Worm (Caenorhabditis elegans): ENCODE data around the gene ttr-12.

ttr-12 gene

ce11 chrV:20608688-20609087 is at the start of gene ttr-12:
Gene ttr-12, minus strand, starts transcription at chrV:20608788.
- TF ChIP-seq him-1 (tag; optimal IDR thresholded peaks at IDR 0.05) (no peak), W03F9.2 (tag; optimal IDR thresholded peaks at IDR 0.05) (no peak), dao-5 (tag; optimal IDR thresholded peaks at IDR 0.05) (no peak)

ce11 chrV:20656626-20657025 is 48.0 kb upstream of the ttr-12 start:
- no peak for TF ChIP-seq him-1 (tag; optimal IDR thresholded peaks at IDR 0.05)
- TF ChIP-seq W03F9.2 (tag; optimal IDR thresholded peaks at IDR 0.05) = no peak
- TF ChIP-seq dao-5 (tag; optimal IDR thresholded peaks at IDR 0.05) = no peak

ce11 chrV:20655174-20655573 is 46.6 kb upstream of the ttr-12 start:
- TF ChIP-seq him-1 (tag; optimal IDR thresholded peaks at IDR 0.05) = no peak
- TF ChIP-seq dao-5 (tag; optimal IDR thresholded peaks at IDR 0.05) = no peak

ce11 chrV:20654350-20654749 is 45.8 kb upstream of the ttr-12 start, which contains the start of gene mnr-1:
Gene mnr-1, plus strand, starts transcription at chrV:20654650.
- no peak for TF ChIP-seq him-1 (tag; optimal IDR thresholded peaks at IDR 0.05)
- no peak for TF ChIP-seq dao-5 (tag; optimal IDR thresholded peaks at IDR 0.05)
- no peak for TF ChIP-seq W03F9.2 (tag; optimal IDR thresholded peaks at IDR 0.05)

ce11 chrV:20651923-20652322 is 43.3 kb upstream of the ttr-12 start:
- TF ChIP-seq him-1 (tag; optimal IDR thresholded peaks at IDR 0.05) (no peak), W03F9.2 (tag; optimal IDR thresholded peaks at IDR 0.05) (no peak), dao-5 (tag; optimal IDR thresholded peaks at IDR 0.05) (no peak)

- no peak for TF ChIP-seq W03F9.2 (tag; optimal IDR thresholded peaks at IDR 0.05)
- no peak for TF ChIP-seq him-1 (tag; optimal IDR thresholded peaks at IDR 0.05)
- TF ChIP-seq dao-5 (tag; optimal IDR thresholded peaks at IDR 0.05) = no peak
Measured at ce11 chrV:20648868-20649267, 40.3 kb upstream of the ttr-12 start.

- no peak for TF ChIP-seq W03F9.2 (tag; optimal IDR thresholded peaks at IDR 0.05)
- no peak for TF ChIP-seq him-1 (tag; optimal IDR thresholded peaks at IDR 0.05)
- TF ChIP-seq dao-5 (tag; optimal IDR thresholded peaks at IDR 0.05) = no peak
Measured at ce11 chrV:20645479-20645878, 36.9 kb upstream of the ttr-12 start.

- no peak for TF ChIP-seq him-1 (tag; optimal IDR thresholded peaks at IDR 0.05)
- TF ChIP-seq W03F9.2 (tag; optimal IDR thresholded peaks at IDR 0.05) = no peak
- no peak for TF ChIP-seq dao-5 (tag; optimal IDR thresholded peaks at IDR 0.05)
Measured at ce11 chrV:20641896-20642295, 33.3 kb upstream of the ttr-12 start, which contains the start of gene srxa-15. Gene srxa-15, plus strand, starts transcription at chrV:20642196.

- TF ChIP-seq him-1 (tag; optimal IDR thresholded peaks at IDR 0.05) (no peak), W03F9.2 (tag; optimal IDR thresholded peaks at IDR 0.05) (no peak), dao-5 (tag; optimal IDR thresholded peaks at IDR 0.05) (no peak)
Measured at ce11 chrV:20639294-20639693, 30.7 kb upstream of the ttr-12 start, which contains the start of gene srxa-14. Gene srxa-14, plus strand, starts transcription at chrV:20639594.

- no peak for TF ChIP-seq dao-5 (tag; optimal IDR thresholded peaks at IDR 0.05)
- no peak for TF ChIP-seq W03F9.2 (tag; optimal IDR thresholded peaks at IDR 0.05)
- TF ChIP-seq him-1 (tag; optimal IDR thresholded peaks at IDR 0.05) = no peak
Measured at ce11 chrV:20638344-20638743, 29.8 kb upstream of the ttr-12 start, which contains the start of gene Y44A6B.3. Gene Y44A6B.3, minus strand, starts transcription at chrV:20638444.

ce11 chrV:20636855-20637254 is 28.3 kb upstream of the ttr-12 start, which contains the start of gene ttr-13:
Gene ttr-13, minus strand, starts transcription at chrV:20636955.
- TF ChIP-seq dao-5 (tag; optimal IDR thresholded peaks at IDR 0.05) = no peak
- TF ChIP-seq him-1 (tag; optimal IDR thresholded peaks at IDR 0.05) = no peak
- TF ChIP-seq W03F9.2 (tag; optimal IDR thresholded peaks at IDR 0.05) = no peak

ce11 chrV:20634330-20634729 is 25.7 kb upstream of the ttr-12 start, which contains the start of gene F46B3.16:
Gene F46B3.16, plus strand, starts transcription at chrV:20634630.
- TF ChIP-seq him-1 (tag; optimal IDR thresholded peaks at IDR 0.05) = no peak
- no peak for TF ChIP-seq dao-5 (tag; optimal IDR thresholded peaks at IDR 0.05)
- no peak for TF ChIP-seq W03F9.2 (tag; optimal IDR thresholded peaks at IDR 0.05)

ce11 chrV:20633619-20634018 is 25.0 kb upstream of the ttr-12 start, which contains the start of gene F46B3.15:
Gene F46B3.15, minus strand, starts transcription at chrV:20633719.
- no peak for TF ChIP-seq him-1 (tag; optimal IDR thresholded peaks at IDR 0.05)
- TF ChIP-seq W03F9.2 (tag; optimal IDR thresholded peaks at IDR 0.05) = no peak
- no peak for TF ChIP-seq dao-5 (tag; optimal IDR thresholded peaks at IDR 0.05)

ce11 chrV:20631255-20631654 is 22.7 kb upstream of the ttr-12 start, which contains the start of gene F46B3.14:
Gene F46B3.14, minus strand, starts transcription at chrV:20631355.
- TF ChIP-seq dao-5 (tag; optimal IDR thresholded peaks at IDR 0.05) = no peak
- no peak for TF ChIP-seq W03F9.2 (tag; optimal IDR thresholded peaks at IDR 0.05)
- TF ChIP-seq him-1 (tag; optimal IDR thresholded peaks at IDR 0.05) = no peak
